Fruit fly (Drosophila melanogaster): Measurements from ENCODE around the gene Klp31E.
A peak's percentile ranks its signal among the peaks of the same experiment; 100 is the strongest.

The Klp31E gene

DNA sequence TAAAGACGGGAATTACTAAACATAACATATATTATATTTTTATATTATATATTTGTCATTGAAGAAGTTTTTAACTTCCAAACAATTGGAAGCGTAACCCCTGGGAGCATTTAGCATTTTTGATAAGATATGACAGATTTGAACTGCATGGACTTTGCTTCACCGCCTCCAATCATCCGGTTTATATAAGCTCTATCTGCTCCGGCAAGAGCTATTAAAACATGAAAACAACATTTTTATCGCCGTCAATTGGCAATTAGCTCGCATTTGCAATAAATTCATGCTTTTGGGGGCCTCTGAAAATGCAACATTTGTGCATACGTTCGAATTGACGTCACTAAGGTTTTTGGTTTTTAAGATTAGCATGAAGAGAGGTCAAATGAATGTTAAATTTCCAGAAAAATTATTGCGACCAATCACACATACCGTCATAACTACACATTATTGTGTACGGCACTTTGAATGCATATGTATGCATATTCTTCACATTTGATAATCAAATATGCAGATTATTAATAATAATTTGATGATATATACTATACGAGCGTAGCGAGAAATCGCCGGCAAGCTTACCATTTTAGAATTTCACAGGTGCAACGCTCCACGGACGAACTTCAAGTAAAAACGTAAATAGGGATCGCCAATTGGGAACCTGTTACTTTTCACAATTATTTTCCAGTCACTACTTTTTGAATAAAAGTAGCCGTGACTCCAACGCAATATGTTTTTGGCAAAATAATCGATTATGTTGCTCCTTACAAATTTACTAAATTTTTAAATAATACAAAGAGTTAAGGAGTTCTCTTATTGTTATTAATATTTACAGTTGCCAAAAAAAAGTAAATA is 18.0 kb upstream of the Klp31E start, which contains the start of gene Mdh1 (continued):
- TF ChIP-seq CG13123 (GFP tag; optimal IDR thresholded peaks at IDR 0.05) (no peak), CG8944 (GFP tag; optimal IDR thresholded peaks at IDR 0.05) (no peak), pzg (GFP tag; optimal IDR thresholded peaks at IDR 0.05) (peak; percentile 35), Sox100B (GFP tag; optimal IDR thresholded peaks at IDR 0.05) (no peak), CG17328 (GFP tag; IDR thresholded peaks at IDR 0.05) (no peak), oc (tag; optimal IDR thresholded peaks at IDR 0.05) (no peak), CG11247 (GFP tag; IDR thresholded peaks at IDR 0.05) (no peak), CG30020 (tag; optimal IDR thresholded peaks at IDR 0.05) (no peak), CG11085 (GFP tag; IDR thresholded peaks at IDR 0.05) (no peak), CHES-1-like (GFP tag; optimal IDR thresholded peaks at IDR 0.05) (no peak), h (optimal IDR thresholded peaks at IDR 0.05) (no peak), da (GFP tag; optimal IDR thresholded peaks at IDR 0.05) (no peak), Neu2 (GFP tag; optimal IDR thresholded peaks at IDR 0.05; ENCODE audit: borderline replicate concordance) (no peak), jing (GFP tag; optimal IDR thresholded peaks at IDR 0.05) (no peak), chif (GFP tag; optimal IDR thresholded peaks at IDR 0.05) (no peak), Gug (GFP tag; IDR thresholded peaks at IDR 0.05) (no peak), HHEX (GFP tag; optimal IDR thresholded peaks at IDR 0.05) (no peak), Hmx (GFP tag; optimal IDR thresholded peaks at IDR 0.05) (no peak), CG11560 (tag; IDR thresholded peaks at IDR 0.05) (peak; percentile 97), CG1832 (GFP tag; optimal IDR thresholded peaks at IDR 0.05) (no peak), Dref (GFP tag; IDR thresholded peaks at IDR 0.05) (peak; percentile 58), CG7839 (tag; optimal IDR thresholded peaks at IDR 0.05) (no peak), sqz (GFP tag; optimal IDR thresholded peaks at IDR 0.05) (no peak), Dp (GFP tag; optimal IDR thresholded peaks at IDR 0.05) (peak; percentile 1), gem (tag; optimal IDR thresholded peaks at IDR 0.05) (no peak), PHDP (tag; optimal IDR thresholded peaks at IDR 0.05) (no peak), CG18599 (GFP tag; optimal IDR thresholded peaks at IDR 0.05) (no peak), ab (GFP tag; optimal IDR thresholded peaks at IDR 0.05) (no peak), CG12391 (tag; optimal IDR thresholded peaks at IDR 0.05) (peak; percentile 40), ttk (GFP tag; IDR thresholded peaks at IDR 0.05) (no peak), CG14860 (GFP tag; IDR thresholded peaks at IDR 0.05; ENCODE audit: partially characterized antibody) (no peak), CG34376 (GFP tag; optimal IDR thresholded peaks at IDR 0.05) (peak; percentile 37), Chrac-16 (GFP tag; optimal IDR thresholded peaks at IDR 0.05) (no peak), CG10431 (GFP tag; optimal IDR thresholded peaks at IDR 0.05) (no peak), CG2202 (tag; optimal IDR thresholded peaks at IDR 0.05) (no peak), CG8478 (optimal IDR thresholded peaks at IDR 0.05) (no peak), sna (GFP tag; IDR thresholded peaks at IDR 0.05; ENCODE audit: partially characterized antibody) (no peak), Hsf (GFP tag; optimal IDR thresholded peaks at IDR 0.05) (no peak), BEAF-32 (GFP tag; optimal IDR thresholded peaks at IDR 0.05) (no peak), CG43689 (GFP tag; IDR thresholded peaks at IDR 0.05) (no peak), gsb (GFP tag; IDR thresholded peaks at IDR 0.05) (no peak), Tbp (GFP tag; optimal IDR thresholded peaks at IDR 0.05) (no peak), CG9437 (GFP tag; optimal IDR thresholded peaks at IDR 0.05) (peak; percentile 63), CG6854 (GFP tag; optimal IDR thresholded peaks at IDR 0.05) (no peak), hth (optimal IDR thresholded peaks at IDR 0.05) (no peak), CG31441 (GFP tag; IDR thresholded peaks at IDR 0.05) (peak; percentile 97), bbx (GFP tag; IDR thresholded peaks at IDR 0.05; ENCODE audit: partially characterized antibody) (peak; percentile 34; the same call in 1 of the 2 replicates), CG12744 (GFP tag; optimal IDR thresholded peaks at IDR 0.05) (no peak), CG4854 (GFP tag; optimal IDR thresholded peaks at IDR 0.05) (no peak), CG18262 (tag; optimal IDR thresholded peaks at IDR 0.05) (no peak)

Data from whole organism, embryonic.